Worm (Caenorhabditis elegans) whole organism, L1 larva: ENCODE results near the gene dhhc-1.
A peak's percentile ranks its signal among the peaks of the same experiment; 100 is the strongest.

Source experiments
- C04F5.9 ChIP-seq: sonication (generic microtip); optimal IDR thresholded peaks from 2 replicates; lab custom pipeline; 2016; ENCODE audit warnings: missing genetic modification characterization, missing compliant biosample characterization
- C34B4.2 ChIP-seq: sonication (generic microtip); optimal IDR thresholded peaks from 2 replicates; lab custom pipeline; 2017; ENCODE audit warnings: mild to moderate bottlenecking, missing genetic modification characterization, missing compliant biosample characterization
- F16B12.6 ChIP-seq: fragments of 150-350 bp; optimal IDR thresholded peaks from 2 replicates; lab custom pipeline; 2014; ENCODE audit warnings: missing biosample characterization, missing genetic modification characterization
- aha-1 ChIP-seq: fragments of 150-350 bp; optimal IDR thresholded peaks from 2 replicates; lab custom pipeline; 2014; ENCODE audit warnings: missing biosample characterization, missing genetic modification characterization
- alr-1 ChIP-seq: fragments of 200-800 bp; sonication (Bioruptor generic); optimal IDR thresholded peaks from 2 replicates; lab custom pipeline; 2018; ENCODE audit warnings: borderline replicate concordance, mild to moderate bottlenecking, missing genetic modification characterization, missing compliant biosample characterization
- aly-2 ChIP-seq: fragments of 150-350 bp; optimal IDR thresholded peaks from 2 replicates; lab custom pipeline; 2014; ENCODE audit warnings: missing biosample characterization, missing genetic modification characterization
- ama-1 ChIP-seq: fragments of 150-350 bp; optimal IDR thresholded peaks from 2 replicates; lab custom pipeline; 2014
- blmp-1 ChIP-seq: fragments of 150-350 bp; optimal IDR thresholded peaks from 2 replicates; lab custom pipeline; 2014; ENCODE audit warnings: missing biosample characterization, missing genetic modification characterization
- ceh-88 ChIP-seq: fragments of 200-800 bp; sonication (Bioruptor generic); IDR thresholded peaks from 2 replicates; pipeline ENCODE4 v1.3.6; 2022; ENCODE audit warnings: missing genetic modification characterization, missing compliant biosample characterization
- ceh-90 ChIP-seq: sonication (generic microtip); optimal IDR thresholded peaks from 2 replicates; lab custom pipeline; 2016; ENCODE audit warnings: missing genetic modification characterization, missing compliant biosample characterization
- ces-1 ChIP-seq: fragments of 150-350 bp; optimal IDR thresholded peaks from 2 replicates; lab custom pipeline; 2014; ENCODE audit warnings: missing biosample characterization, missing genetic modification reagents, missing genetic modification characterization
- efl-3 ChIP-seq: fragments of 200-800 bp; sonication (Bioruptor generic); optimal IDR thresholded peaks from 2 replicates; lab custom pipeline; 2018; ENCODE audit warnings: mild to moderate bottlenecking, missing genetic modification characterization, missing compliant biosample characterization
- egl-27 ChIP-seq, 2 experiments: fragments of 150-350 bp in 1 of 2; sonication (generic microtip); optimal IDR thresholded peaks; 3 replicates each; lab custom pipeline; 2017 to 2018; ENCODE audit warnings: missing biosample characterization in 2 of 2, missing genetic modification characterization in 2 of 2, missing genetic modification reagents in 2 of 2
- elt-3 ChIP-seq, 6 experiments: fragments of 150-350 bp in 1 of 6; sonication (generic microtip); optimal IDR thresholded peaks; 2 replicates each; lab custom pipeline; 2017 to 2018; ENCODE audit warnings: missing biosample characterization in 6 of 6, missing genetic modification characterization in 6 of 6, inconsistent platforms in 1 of 6
- ets-5 ChIP-seq: fragments of 200-800 bp; sonication (Bioruptor generic); IDR thresholded peaks from 2 replicates; pipeline ENCODE4 v1.3.6; 2022; ENCODE audit warnings: missing genetic modification characterization, missing compliant biosample characterization
- fkh-4 ChIP-seq: sonication (generic microtip); optimal IDR thresholded peaks from 2 replicates; lab custom pipeline; 2016; ENCODE audit warnings: missing compliant biosample characterization, missing genetic modification characterization, borderline replicate concordance
- fkh-8 ChIP-seq: sonication (generic microtip); optimal IDR thresholded peaks from 2 replicates; lab custom pipeline; 2016; ENCODE audit warnings: mild to moderate bottlenecking, missing genetic modification characterization, missing compliant biosample characterization
- grh-1 ChIP-seq: fragments of 200-800 bp; sonication (Bioruptor generic); IDR thresholded peaks from 2 replicates; pipeline ENCODE4 v1.3.6; 2022; ENCODE audit warnings: missing genetic modification reagents, missing genetic modification characterization, missing compliant biosample characterization
- hlh-17 ChIP-seq: fragments of 200-800 bp; sonication (Bioruptor generic); optimal IDR thresholded peaks from 2 replicates; lab custom pipeline; 2018; ENCODE audit warnings: missing genetic modification characterization, mild to moderate bottlenecking, missing compliant biosample characterization, moderate library complexity, borderline replicate concordance
- hlh-4 ChIP-seq: sonication (generic microtip); optimal IDR thresholded peaks from 2 replicates; lab custom pipeline; 2016; ENCODE audit warnings: mild to moderate bottlenecking, missing genetic modification characterization, missing compliant biosample characterization
- hpl-2 ChIP-seq: fragments of 150-350 bp; optimal IDR thresholded peaks from 2 replicates; lab custom pipeline; 2014; ENCODE audit warnings: missing biosample characterization, missing genetic modification reagents, missing genetic modification characterization
- irx-1 ChIP-seq: sonication (generic microtip); optimal IDR thresholded peaks from 2 replicates; lab custom pipeline; 2016; ENCODE audit warnings: missing genetic modification characterization, missing compliant biosample characterization
- isw-1 ChIP-seq: fragments of 200-800 bp; sonication (Bioruptor generic); IDR thresholded peaks from 2 replicates; pipeline ENCODE4 v1.3.6; 2022; ENCODE audit warnings: missing genetic modification characterization, missing compliant biosample characterization
- lin-13 ChIP-seq: fragments of 150-350 bp; optimal IDR thresholded peaks from 2 replicates; lab custom pipeline; 2014; ENCODE audit warnings: missing biosample characterization, missing genetic modification reagents, missing genetic modification characterization
- lin-14 ChIP-seq: fragments of 200-800 bp; sonication (Bioruptor generic); optimal IDR thresholded peaks from 2 replicates; lab custom pipeline; 2018; ENCODE audit warnings: mild to moderate bottlenecking, missing genetic modification characterization, moderate library complexity, missing compliant biosample characterization
- lin-15B ChIP-seq: fragments of 150-350 bp; sonication (generic microtip); optimal IDR thresholded peaks from 3 replicates; lab custom pipeline; 2014; ENCODE audit warnings: missing biosample characterization, missing genetic modification characterization
- lin-35 ChIP-seq, 2 experiments: fragments of 150-350 bp; optimal IDR thresholded peaks; 2 replicates each; lab custom pipeline; 2014; ENCODE audit warnings: missing biosample characterization in 2 of 2, missing genetic modification characterization in 2 of 2, missing genetic modification reagents in 2 of 2
- lsy-2 ChIP-seq, 2 experiments: fragments of 150-350 bp; optimal IDR thresholded peaks; 2 replicates each; lab custom pipeline; 2014; ENCODE audit warnings: missing biosample characterization in 2 of 2, missing genetic modification characterization in 2 of 2
- mdl-1 ChIP-seq, 2 experiments: fragments of 150-350 bp; optimal IDR thresholded peaks; 2 replicates each; lab custom pipeline; 2014 to 2017; ENCODE audit warnings: missing biosample characterization in 2 of 2, missing genetic modification characterization in 2 of 2, inconsistent platforms in 1 of 2
- mep-1 ChIP-seq: fragments of 150-350 bp; optimal IDR thresholded peaks from 2 replicates; lab custom pipeline; 2014; ENCODE audit warnings: missing biosample characterization, missing genetic modification characterization
- nhr-19 ChIP-seq: fragments of 200-800 bp; sonication (Bioruptor generic); conservative IDR thresholded peaks from 2 replicates; pipeline ENCODE4 v1.3.6; 2022; ENCODE audit warnings: missing genetic modification characterization, missing compliant biosample characterization
- nhr-20 ChIP-seq: sonication (generic microtip); optimal IDR thresholded peaks from 2 replicates; lab custom pipeline; 2016; ENCODE audit warnings: mild to moderate bottlenecking, missing genetic modification characterization, missing compliant biosample characterization
- nhr-237 ChIP-seq: fragments of 150-350 bp; optimal IDR thresholded peaks from 2 replicates; lab custom pipeline; 2014; ENCODE audit warnings: missing biosample characterization, missing genetic modification characterization
- nhr-47 ChIP-seq: sonication (generic microtip); optimal IDR thresholded peaks from 2 replicates; lab custom pipeline; 2016; ENCODE audit warnings: mild to moderate bottlenecking, missing genetic modification characterization, moderate library complexity, missing compliant biosample characterization
- nhr-71 ChIP-seq: sonication (generic microtip); optimal IDR thresholded peaks from 2 replicates; lab custom pipeline; 2016; ENCODE audit warnings: mild to moderate bottlenecking, missing genetic modification characterization, moderate library complexity, missing compliant biosample characterization
- nhr-76 ChIP-seq: sonication (generic microtip); optimal IDR thresholded peaks from 2 replicates; lab custom pipeline; 2017; ENCODE audit warnings: missing biosample characterization, missing genetic modification characterization
- nhr-77 ChIP-seq: fragments of 150-350 bp; optimal IDR thresholded peaks from 2 replicates; lab custom pipeline; 2014; ENCODE audit warnings: missing biosample characterization, missing genetic modification characterization
- nhr-85 ChIP-seq: sonication (generic microtip); peaks from one replicate; lab custom pipeline; 2016; ENCODE audit warnings: missing genetic modification characterization, inconsistent platforms, missing compliant biosample characterization
- nhr-90 ChIP-seq: sonication (generic microtip); optimal IDR thresholded peaks from 2 replicates; lab custom pipeline; 2016; ENCODE audit warnings: mild to moderate bottlenecking, missing genetic modification characterization, missing compliant biosample characterization; ENCODE audit not compliant: poor library complexity
- pax-3 ChIP-seq: fragments of 200-800 bp; sonication (Bioruptor generic); optimal IDR thresholded peaks from 2 replicates; lab custom pipeline; 2018; ENCODE audit warnings: mild to moderate bottlenecking, missing genetic modification characterization, moderate library complexity, missing compliant biosample characterization
- pqm-1 ChIP-seq: sonication (generic microtip); optimal IDR thresholded peaks from 3 replicates; lab custom pipeline; 2017; ENCODE audit warnings: missing biosample characterization, missing genetic modification characterization
- rnt-1 ChIP-seq: sonication (generic microtip); optimal IDR thresholded peaks from 2 replicates; lab custom pipeline; 2016; ENCODE audit warnings: mild to moderate bottlenecking, missing genetic modification characterization, moderate library complexity, missing compliant biosample characterization
- snpc-4 ChIP-seq: fragments of 150-350 bp; optimal IDR thresholded peaks from 2 replicates; lab custom pipeline; 2014; ENCODE audit warnings: missing biosample characterization, missing genetic modification characterization
- snu-23 ChIP-seq: sonication (generic microtip); optimal IDR thresholded peaks from 2 replicates; lab custom pipeline; 2016; ENCODE audit warnings: missing genetic modification characterization, missing compliant biosample characterization
- sptf-1 ChIP-seq: fragments of 150-350 bp; optimal IDR thresholded peaks from 2 replicates; lab custom pipeline; 2014; ENCODE audit warnings: missing biosample characterization, missing genetic modification characterization
- tbx-2 ChIP-seq: sonication (generic microtip); optimal IDR thresholded peaks from 2 replicates; lab custom pipeline; 2016; ENCODE audit warnings: missing genetic modification characterization, missing compliant biosample characterization
- tlp-1 ChIP-seq: fragments of 150-350 bp; optimal IDR thresholded peaks from 2 replicates; lab custom pipeline; 2014; ENCODE audit warnings: missing biosample characterization, missing genetic modification characterization
- unc-86 ChIP-seq: sonication (generic microtip); optimal IDR thresholded peaks from 2 replicates; lab custom pipeline; 2016; ENCODE audit warnings: missing genetic modification characterization, missing compliant biosample characterization
- unc-98 ChIP-seq: fragments of 200-800 bp; sonication (Bioruptor generic); IDR thresholded peaks from 2 replicates; pipeline ENCODE4 v1.3.6; 2022; ENCODE audit warnings: missing genetic modification characterization, missing compliant biosample characterization
- vab-15 ChIP-seq: sonication (generic microtip); optimal IDR thresholded peaks from 2 replicates; lab custom pipeline; 2017; ENCODE audit warnings: missing genotype, mild to moderate bottlenecking, missing genetic modification characterization, missing compliant biosample characterization
- zag-1 ChIP-seq: fragments of 150-350 bp; optimal IDR thresholded peaks from 2 replicates; lab custom pipeline; 2014; ENCODE audit warnings: missing biosample characterization, missing genetic modification characterization

dhhc-1 gene

ce11 chrX:15077597-15078261 lies 22.5 kb downstream of the dhhc-1 start, which contains the start of the genes H40L08.8, H40L08.2 and H40L08.7:
H40L08.8 (minus strand) TSS chrX:15077633.
H40L08.2 (minus strand) TSS chrX:15077744.
H40L08.7 (minus strand) TSS chrX:15077744.
- TF ChIP-seq C34B4.2 (tag; lab: Kevin White, UChicago) (no peak), blmp-1 (peak; percentile 53), rnt-1 (tag; lab: Kevin White, UChicago) (no peak), elt-3 (tag; optimal IDR thresholded peaks at IDR 0.05; lab: Kevin White, UChicago) (peak in 3 of 6 experiments; percentile 4 to 32 (median 17)), tlp-1 (no peak), nhr-47 (tag; lab: Kevin White, UChicago) (peak; percentile 16), nhr-19 (GFP tag; lab: Robert Waterston, UW) (peak; percentile 48), fkh-8 (tag; lab: Kevin White, UChicago) (no peak), sptf-1 (tag; lab: Kevin White, UChicago) (no peak), isw-1 (no peak), hlh-4 (tag; lab: Kevin White, UChicago) (no peak), hlh-17 (GFP tag; lab: Kevin White, UChicago) (no peak), zag-1 (tag; lab: Kevin White, UChicago) (no peak), snpc-4 (tag; lab: Kevin White, UChicago) (no peak), ces-1 (no peak), nhr-76 (tag; lab: Kevin White, UChicago) (no peak), unc-98 (GFP tag; lab: Robert Waterston, UW) (no peak), alr-1 (no peak), aha-1 (no peak), mdl-1 (tag; optimal IDR thresholded peaks at IDR 0.05; lab: Kevin White, UChicago) (peak in 1 of 2 experiments; percentile 41), lin-15B (tag; lab: Kevin White, UChicago) (no peak), ets-5 (no peak), nhr-77 (tag; lab: Kevin White, UChicago) (no peak), snu-23 (GFP tag; lab: Kevin White, UChicago) (peak; percentile 61), C04F5.9 (tag; lab: Kevin White, UChicago) (no peak), mep-1 (tag; lab: Kevin White, UChicago) (no peak), nhr-71 (tag; lab: Kevin White, UChicago) (peak; percentile 71), nhr-85 (tag; lab: Kevin White, UChicago) (peak; percentile 90), lsy-2 (tag; optimal IDR thresholded peaks at IDR 0.05; lab: Kevin White, UChicago) (peak in 1 of 2 experiments; percentile 11), irx-1 (tag; lab: Kevin White, UChicago) (no peak), pqm-1 (tag; lab: Kevin White, UChicago) (no peak), lin-35 (GFP tag; optimal IDR thresholded peaks at IDR 0.05; lab: Kevin White, UChicago) (peak in 1 of 2 experiments; percentile 56), nhr-90 (tag; lab: Kevin White, UChicago) (peak; percentile 58), lin-14 (GFP tag; lab: Kevin White, UChicago) (peak; percentile 74), grh-1 (peak; percentile 33; the same call in 1 of the 2 replicates), nhr-237 (tag; lab: Kevin White, UChicago) (no peak), ceh-90 (tag; lab: Kevin White, UChicago) (no peak), hpl-2 (GFP tag; lab: Kevin White, UChicago) (no peak), tbx-2 (tag; lab: Kevin White, UChicago) (peak; percentile 41), vab-15 (tag; lab: Kevin White, UChicago) (no peak), ama-1 (lab: Kevin White, UChicago) (peak; percentile 82), aly-2 (tag; lab: Kevin White, UChicago) (no peak), ceh-88 (no peak), unc-86 (tag; lab: Kevin White, UChicago) (no peak), nhr-20 (tag; lab: Kevin White, UChicago) (peak; percentile 82), fkh-4 (no peak), efl-3 (GFP tag; lab: Kevin White, UChicago) (no peak), F16B12.6 (tag; lab: Kevin White, UChicago) (no peak), pax-3 (tag; lab: Kevin White, UChicago) (no peak), lin-13 (GFP tag; lab: Kevin White, UChicago) (no peak), egl-27 (tag; optimal IDR thresholded peaks at IDR 0.05; lab: Kevin White, UChicago) (no peak)
